Worm (Caenorhabditis elegans): ENCODE measurements around the gene srx-39.

DNA sequence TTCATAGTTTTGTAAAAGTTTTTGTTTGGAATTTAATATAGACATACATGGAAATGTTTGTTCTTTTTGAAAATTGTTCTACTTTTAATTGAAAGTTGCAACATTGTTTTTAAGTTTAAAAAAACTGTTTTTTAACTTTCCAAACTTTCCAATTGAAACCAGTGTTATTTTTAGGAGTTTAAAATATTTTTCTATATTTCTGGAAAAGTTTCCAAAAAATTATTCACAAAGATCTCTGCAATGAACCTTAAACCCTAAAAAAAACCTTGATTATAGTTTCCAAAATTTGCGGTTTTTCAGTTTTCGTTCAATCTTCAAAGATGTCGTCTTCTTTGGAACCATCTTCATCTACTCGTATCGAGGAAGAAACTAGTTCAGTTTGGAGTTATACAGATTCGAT, 25.1 kb downstream of the srx-39 start, which contains the start of gene F14F9.4:
- TF ChIP-seq him-1 (tag; optimal IDR thresholded peaks at IDR 0.05) = no peak
- no peak for TF ChIP-seq dao-5 (tag; optimal IDR thresholded peaks at IDR 0.05)
